Fruit fly (Drosophila melanogaster) whole organism: ENCODE measurements around the gene ClpP.

Experiments used
- CG8478 ChIP-seq: fragments of >200 bp; optimal IDR thresholded peaks from 2 replicates; lab custom pipeline; 2018; ENCODE audit warnings: inconsistent platforms
- Dll ChIP-seq: fragments of >200 bp; optimal IDR thresholded peaks from 2 replicates; lab custom pipeline; 2017
- EcR ChIP-seq, 2 experiments: fragments of >200 bp; optimal IDR thresholded peaks; 2 replicates each; lab custom pipeline; 2017; ENCODE audit warnings: missing biosample characterization in 2 of 2, missing genetic modification characterization in 2 of 2, missing genetic modification reagents in 2 of 2
- pan ChIP-seq: fragments of >200 bp; optimal IDR thresholded peaks from 2 replicates; lab custom pipeline; 2017
- psq ChIP-seq: fragments of >200 bp; optimal IDR thresholded peaks from 2 replicates; lab custom pipeline; 2017
- usp ChIP-seq: fragments of >200 bp; optimal IDR thresholded peaks from 2 replicates; lab custom pipeline; 2017; ENCODE audit warnings: missing biosample characterization, missing genetic modification characterization, mixed read lengths

The ClpP gene

DNA sequence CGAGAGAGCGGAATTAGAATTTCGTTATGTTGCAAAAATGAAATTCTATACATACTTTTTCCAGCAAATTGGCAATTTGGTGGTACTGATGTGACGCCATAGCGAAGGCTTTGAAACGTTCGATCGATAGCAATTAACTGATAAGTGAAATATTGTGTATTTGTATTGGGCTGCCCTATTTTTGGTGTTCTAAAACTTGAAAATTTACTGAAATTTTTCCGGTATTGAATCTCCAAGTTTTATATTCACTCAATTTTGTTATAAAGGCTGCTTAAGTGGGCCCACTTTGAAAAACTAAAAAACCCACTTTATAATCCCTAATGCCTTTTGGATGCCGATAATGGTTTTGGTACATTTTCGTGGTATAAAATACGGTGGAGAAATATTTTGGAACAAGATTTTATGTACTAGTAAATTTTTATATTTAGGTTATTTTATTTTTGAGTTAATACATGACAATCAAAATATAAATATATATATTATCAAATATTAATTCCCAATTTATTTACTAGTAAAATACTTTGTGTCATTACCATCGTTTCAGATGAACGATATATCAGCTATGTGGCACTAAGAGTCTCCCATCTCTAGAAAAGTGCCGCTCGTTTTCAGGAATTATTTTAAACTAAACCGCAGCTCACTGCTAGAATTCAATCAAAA is 5.9 kb downstream of the ClpP start, which contains the start of the genes Cand1 and pim:
Cand1 (minus strand) TSS at position 300 of the 660 bp plus-strand sequence.
pim (plus strand) TSS at position 582 of the 660 bp plus-strand sequence.
- TF ChIP-seq EcR (GFP tag; optimal IDR thresholded peaks at IDR 0.05; lab: Kevin White, UChicago) (no peak), psq (lab: Kevin White, UChicago) (no peak), usp (GFP tag; lab: Kevin White, UChicago) (no peak), CG8478 (lab: Kevin White, UChicago) (no peak), pan (lab: Kevin White, UChicago) (no peak), Dll (no peak)

DNA sequence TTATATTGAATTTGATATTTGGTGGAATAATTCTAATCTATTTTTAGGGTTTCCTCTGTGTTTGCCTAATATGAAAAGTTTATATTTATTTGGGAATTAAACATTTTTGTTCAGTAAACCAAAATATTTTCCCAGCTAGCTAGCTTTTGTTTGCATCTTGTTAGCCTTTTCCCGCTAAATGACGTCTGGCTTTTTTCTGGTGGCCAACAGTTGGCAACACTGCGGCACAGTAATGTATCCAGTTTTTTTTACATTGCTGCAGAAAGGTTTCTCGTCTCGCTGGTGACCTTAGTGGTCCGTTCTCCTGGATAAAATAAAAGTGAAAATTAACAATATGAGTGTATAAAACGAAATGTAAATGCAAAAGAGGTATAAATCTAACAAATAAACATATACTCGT is 7.6 kb downstream of the ClpP start, which contains the start of gene lft:
lft (plus strand) TSS at position 243 of the 400 bp plus-strand sequence.
- TF ChIP-seq pan (lab: Kevin White, UChicago): no peak
- TF ChIP-seq usp (GFP tag; lab: Kevin White, UChicago): no peak
- TF ChIP-seq CG8478 (lab: Kevin White, UChicago): no peak
- TF ChIP-seq Dll: no peak
- TF ChIP-seq EcR (GFP tag; optimal IDR thresholded peaks at IDR 0.05; lab: Kevin White, UChicago): no peak
- TF ChIP-seq psq (lab: Kevin White, UChicago): no peak

DNA sequence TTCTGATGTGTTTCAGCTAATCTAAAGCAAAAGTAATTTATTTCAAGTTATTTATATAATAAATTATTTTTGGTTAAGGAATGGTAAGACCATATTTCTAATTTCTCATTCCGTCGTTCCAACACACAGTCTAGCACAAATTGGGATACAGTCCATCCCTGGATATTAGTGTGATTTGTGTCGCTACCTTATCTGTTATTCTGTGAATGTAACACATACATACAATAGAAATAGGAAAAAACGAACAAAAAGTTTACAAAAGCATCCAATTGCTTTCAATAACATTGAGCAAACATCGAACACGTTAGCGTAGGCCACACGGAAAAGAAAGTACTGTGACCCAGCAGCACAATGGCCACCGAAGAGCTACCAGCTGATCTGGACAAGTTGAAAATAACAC is 9.9 kb downstream of the ClpP start, which contains the start of gene CG5056:
CG5056 (plus strand) TSS at position 168 of the 400 bp plus-strand sequence.
- no peak for TF ChIP-seq Dll
- TF ChIP-seq psq (lab: Kevin White, UChicago): no peak
- TF ChIP-seq EcR (GFP tag; optimal IDR thresholded peaks at IDR 0.05; lab: Kevin White, UChicago): no peak
- no peak for TF ChIP-seq CG8478 (lab: Kevin White, UChicago)
- no peak for TF ChIP-seq pan (lab: Kevin White, UChicago)
- no peak for TF ChIP-seq usp (GFP tag; lab: Kevin White, UChicago)

DNA sequence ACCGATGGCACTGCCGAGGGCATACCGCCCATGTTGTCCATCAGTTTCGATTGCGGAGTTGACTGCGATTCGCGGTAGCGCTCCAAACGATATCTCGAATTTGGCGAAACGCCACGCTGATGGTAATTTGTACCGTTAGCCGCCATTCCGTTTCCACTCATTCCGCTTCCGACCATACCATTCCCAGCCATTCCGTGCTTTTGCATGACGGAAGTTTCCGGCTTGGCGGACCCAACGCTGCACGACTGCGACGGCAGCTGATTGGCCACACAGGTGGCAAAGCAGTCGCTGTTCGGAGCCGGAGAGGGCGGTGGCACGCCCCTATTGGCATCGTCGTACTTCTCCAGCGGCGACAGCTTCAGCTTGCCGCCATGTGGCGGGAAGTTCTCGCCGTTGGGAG is 15.7 kb downstream of the ClpP start:
- TF ChIP-seq usp (GFP tag; lab: Kevin White, UChicago) (no peak), pan (lab: Kevin White, UChicago) (no peak), EcR (GFP tag; optimal IDR thresholded peaks at IDR 0.05; lab: Kevin White, UChicago) (no peak), Dll (no peak), CG8478 (lab: Kevin White, UChicago) (no peak), psq (lab: Kevin White, UChicago) (no peak)

DNA sequence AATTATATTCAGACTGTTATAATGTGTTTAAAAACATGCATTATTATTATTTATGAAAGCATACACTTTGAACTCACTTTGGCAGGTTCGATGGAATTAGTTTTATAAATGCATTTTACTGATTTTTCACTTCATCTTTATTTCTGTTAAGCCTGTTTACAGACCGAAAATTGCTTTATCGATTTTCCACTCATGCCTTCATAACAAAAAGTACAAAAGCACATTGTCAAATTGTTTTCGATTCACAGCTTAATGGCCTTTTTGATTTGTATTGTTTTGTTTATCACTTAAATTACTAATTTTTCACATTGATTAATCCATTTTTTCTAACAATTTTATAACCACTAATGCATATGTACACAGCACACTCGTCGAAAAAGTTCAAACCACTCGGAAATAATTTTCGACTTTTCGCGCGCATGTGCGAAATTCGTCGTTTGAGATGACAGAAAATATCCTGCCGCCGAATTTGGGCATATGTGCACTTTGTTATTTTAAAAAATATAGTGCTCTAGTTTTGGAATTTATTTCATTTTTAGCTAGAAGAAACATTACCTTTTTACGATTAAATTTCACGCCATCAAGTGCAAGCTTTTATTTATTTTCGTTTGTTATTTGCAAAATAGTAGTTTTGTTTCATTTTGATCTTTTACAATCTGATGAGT is 17.1 kb downstream of the ClpP start, which contains the start of gene rho-5:
rho-5 (minus strand) TSS at position 296 of the 665 bp plus-strand sequence.
- TF ChIP-seq EcR (GFP tag; optimal IDR thresholded peaks at IDR 0.05; lab: Kevin White, UChicago) (no peak), usp (GFP tag; lab: Kevin White, UChicago) (no peak), psq (lab: Kevin White, UChicago) (no peak), Dll (no peak), CG8478 (lab: Kevin White, UChicago) (no peak), pan (lab: Kevin White, UChicago) (no peak)

DNA sequence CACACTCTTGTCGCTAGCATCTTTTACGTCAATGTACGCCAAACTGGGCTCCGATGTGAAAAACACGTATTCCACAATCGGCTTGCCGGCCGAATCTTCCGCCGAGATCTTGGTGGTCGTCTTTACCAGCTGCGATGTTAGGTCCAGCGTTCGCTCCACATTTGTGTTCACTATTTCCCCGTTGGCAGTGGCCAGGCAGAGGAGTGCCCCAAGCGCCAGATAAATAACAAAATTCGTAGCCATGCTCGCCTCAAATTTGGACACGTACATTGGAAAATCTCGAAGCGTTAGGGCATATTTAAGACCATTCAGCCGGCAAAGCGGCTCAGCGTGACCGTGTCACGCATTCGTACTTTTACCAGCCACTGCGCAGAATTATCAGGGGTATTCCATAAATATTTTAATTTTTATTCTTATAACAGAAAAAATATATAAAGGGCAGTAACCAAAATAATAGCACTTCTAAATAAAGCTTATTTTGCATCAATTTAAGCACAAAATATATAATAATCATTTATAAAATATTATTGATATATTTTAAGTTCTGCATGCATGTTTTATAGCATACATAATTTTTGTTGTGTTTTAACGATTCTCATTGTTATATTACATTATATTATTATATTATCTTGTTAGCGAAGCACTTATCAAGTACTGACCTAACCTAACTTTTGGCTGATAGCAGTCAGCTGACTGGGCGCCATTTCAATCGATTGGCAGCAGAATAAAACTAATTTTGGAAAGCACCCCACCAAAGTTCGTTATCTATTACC is 19.1 kb downstream of the ClpP start, which contains the start of the genes CG33303 and dpr19:
CG33303 (minus strand) TSS at position 294 of the 773 bp plus-strand sequence.
dpr19 (plus strand) TSS at position 705 of the 773 bp plus-strand sequence.
- TF ChIP-seq pan (lab: Kevin White, UChicago) (peak; percentile 21), Dll (no peak)

DNA sequence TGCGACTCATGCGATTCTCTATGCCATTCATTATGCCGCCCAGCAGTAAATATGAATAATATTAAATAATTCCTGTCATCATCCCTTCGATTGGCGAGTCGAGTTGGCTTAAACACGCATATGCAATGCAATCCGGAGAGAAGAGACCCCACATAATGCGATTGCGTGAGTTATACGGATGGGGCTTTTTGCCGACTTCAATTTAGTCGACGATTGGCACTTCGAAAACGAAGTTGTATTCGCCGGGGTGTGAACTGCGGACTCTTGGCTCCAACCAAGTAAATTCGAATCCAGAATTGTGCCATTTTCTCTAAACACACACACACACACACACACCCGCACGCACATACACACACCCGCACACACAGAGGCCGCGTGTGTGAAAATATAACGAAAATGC is 19.7 kb downstream of the ClpP start:
- TF ChIP-seq pan (lab: Kevin White, UChicago): peak; percentile 2
- TF ChIP-seq CG8478 (lab: Kevin White, UChicago): no peak

DNA sequence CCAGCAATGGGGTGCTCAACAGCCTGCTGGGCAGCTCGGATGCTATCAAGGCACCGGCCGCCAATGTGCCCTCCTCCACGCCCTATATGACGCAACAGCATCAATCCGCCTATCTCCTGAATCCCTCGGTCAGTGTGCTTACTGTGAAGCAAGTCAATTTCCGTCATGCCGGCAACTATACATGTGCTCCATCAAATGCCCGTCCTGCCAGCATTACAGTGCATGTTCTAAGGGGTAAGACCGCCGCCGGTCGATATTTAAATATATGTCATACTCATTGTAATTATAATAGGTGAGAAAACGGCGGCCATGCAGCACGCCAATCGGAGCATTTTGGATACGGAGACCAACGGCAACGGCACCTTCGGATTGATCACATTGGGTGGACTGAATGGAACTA is 22.0 kb downstream of the ClpP start:
- TF ChIP-seq Dll (no peak), EcR (GFP tag; optimal IDR thresholded peaks at IDR 0.05; lab: Kevin White, UChicago) (no peak), psq (lab: Kevin White, UChicago) (no peak), usp (GFP tag; lab: Kevin White, UChicago) (no peak), CG8478 (lab: Kevin White, UChicago) (no peak), pan (lab: Kevin White, UChicago) (no peak)

DNA sequence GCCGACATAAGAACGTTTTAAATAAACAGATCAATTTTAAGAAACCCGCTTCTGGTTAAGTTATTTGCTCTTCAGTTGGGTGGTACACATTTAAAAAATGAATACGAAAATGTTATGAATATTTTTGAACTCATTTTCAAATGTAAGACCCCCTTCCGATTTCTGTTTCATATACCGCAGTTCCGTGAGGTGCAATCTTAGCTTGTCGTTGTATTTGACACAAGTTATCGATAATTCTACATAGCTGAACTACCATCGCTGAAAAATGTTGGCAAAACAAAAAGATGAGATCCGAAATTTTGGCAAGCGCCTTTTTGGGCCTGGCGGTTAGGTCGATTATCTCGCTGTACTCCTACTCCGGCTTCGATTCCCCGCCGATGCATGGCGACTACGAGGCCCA is 23.3 kb downstream of the ClpP start, which contains the start of gene gny:
gny (plus strand) TSS at position 239 of the 400 bp plus-strand sequence.
- TF ChIP-seq EcR (GFP tag; optimal IDR thresholded peaks at IDR 0.05; lab: Kevin White, UChicago): no peak
- TF ChIP-seq CG8478 (lab: Kevin White, UChicago): no peak
- TF ChIP-seq pan (lab: Kevin White, UChicago): no peak
- no peak for TF ChIP-seq Dll
- no peak for TF ChIP-seq usp (GFP tag; lab: Kevin White, UChicago)
- no peak for TF ChIP-seq psq (lab: Kevin White, UChicago)

DNA sequence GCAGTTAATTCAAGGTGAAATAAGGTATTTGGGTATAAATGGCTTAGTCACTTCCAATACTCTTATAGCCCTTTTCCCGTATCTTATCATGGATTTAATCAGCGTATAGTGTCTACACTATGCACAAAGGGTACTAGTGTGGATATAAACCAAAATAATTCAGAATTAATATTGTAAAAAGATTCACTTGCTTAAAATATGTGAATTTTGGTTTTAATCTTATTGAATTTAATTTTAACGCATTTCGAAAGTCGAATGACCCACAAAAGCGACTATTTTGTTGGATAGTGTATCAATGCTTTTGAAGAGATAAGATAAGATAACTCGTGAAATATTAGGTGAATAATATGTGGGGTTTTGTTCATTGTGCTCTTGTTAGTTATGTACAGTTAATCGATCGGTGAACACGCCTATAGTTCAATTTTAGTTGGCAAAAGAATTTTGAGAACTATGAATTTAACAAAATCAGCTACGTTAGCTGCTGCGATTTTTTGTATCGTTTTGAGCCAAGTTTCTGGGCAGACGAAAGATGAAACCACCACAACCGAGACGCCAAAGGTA is 25.4 kb downstream of the ClpP start, which contains the start of gene CG5096:
CG5096 (plus strand) TSS at position 374 of the 561 bp plus-strand sequence.
- no peak for TF ChIP-seq psq (lab: Kevin White, UChicago)
- no peak for TF ChIP-seq EcR (GFP tag; optimal IDR thresholded peaks at IDR 0.05; lab: Kevin White, UChicago)
- no peak for TF ChIP-seq CG8478 (lab: Kevin White, UChicago)
- no peak for TF ChIP-seq Dll
- TF ChIP-seq pan (lab: Kevin White, UChicago): no peak
- TF ChIP-seq usp (GFP tag; lab: Kevin White, UChicago): no peak
